Worm (Caenorhabditis elegans) whole organism, mixed stage, embryonic: ENCODE measurements around the gene Y46G5A.14.

Source experiments
- M03D4.4 ChIP-seq: sonication (generic microtip); optimal IDR thresholded peaks from 2 replicates; lab custom pipeline; 2017; ENCODE audit warnings: mild to moderate bottlenecking, missing genetic modification characterization, missing compliant biosample characterization
- bed-3 ChIP-seq: fragments of 200-800 bp; sonication (Bioruptor generic); optimal IDR thresholded peaks from 3 replicates; lab custom pipeline; 2018; ENCODE audit warnings: mild to moderate bottlenecking, missing genetic modification characterization, moderate library complexity, missing compliant biosample characterization
- blmp-1 ChIP-seq: fragments of 150-350 bp; optimal IDR thresholded peaks from 2 replicates; lab custom pipeline; 2014; ENCODE audit warnings: missing biosample characterization, missing genetic modification characterization
- ceh-39 ChIP-seq: fragments of 150-350 bp; optimal IDR thresholded peaks from 2 replicates; lab custom pipeline; 2014; ENCODE audit warnings: missing biosample characterization, missing genetic modification characterization
- ceh-43 ChIP-seq: fragments of 200-800 bp; sonication (Bioruptor generic); optimal IDR thresholded peaks from 2 replicates; lab custom pipeline; 2018; ENCODE audit warnings: mild to moderate bottlenecking, missing genetic modification characterization, moderate library complexity, missing compliant biosample characterization
- ceh-83 ChIP-seq: fragments of 200-800 bp; sonication (Bioruptor generic); optimal IDR thresholded peaks from 2 replicates; lab custom pipeline; 2018; ENCODE audit warnings: mild to moderate bottlenecking, missing genetic modification characterization, missing compliant biosample characterization
- ces-1 ChIP-seq: fragments of 150-350 bp; optimal IDR thresholded peaks from 2 replicates; lab custom pipeline; 2014; ENCODE audit warnings: missing biosample characterization, missing genetic modification reagents, missing genetic modification characterization
- cnd-1 ChIP-seq: fragments of 200-800 bp; sonication (Bioruptor generic); optimal IDR thresholded peaks from 2 replicates; lab custom pipeline; 2018; ENCODE audit warnings: mild to moderate bottlenecking, missing genetic modification characterization, missing compliant biosample characterization
- drap-1 ChIP-seq: fragments of 200-800 bp; sonication (Bioruptor generic); optimal IDR thresholded peaks from 3 replicates; lab custom pipeline; 2018; ENCODE audit warnings: mild to moderate bottlenecking, missing genetic modification characterization, missing compliant biosample characterization
- elt-1 ChIP-seq: sonication (generic microtip); optimal IDR thresholded peaks from 2 replicates; lab custom pipeline; 2017; ENCODE audit warnings: missing genetic modification characterization, mild to moderate bottlenecking, missing compliant biosample characterization, antibody characterized with exemption, moderate library complexity, borderline replicate concordance; ENCODE audit not compliant: insufficient read depth
- elt-3 ChIP-seq: fragments of 150-350 bp; optimal IDR thresholded peaks from 2 replicates; lab custom pipeline; 2014; ENCODE audit warnings: missing biosample characterization, missing genetic modification characterization
- flh-1 ChIP-seq: fragments of 200-800 bp; sonication (Bioruptor generic); optimal IDR thresholded peaks from 2 replicates; lab custom pipeline; 2018; ENCODE audit warnings: mild to moderate bottlenecking, missing genetic modification characterization, moderate library complexity, missing compliant biosample characterization
- ham-2 ChIP-seq: fragments of 200-800 bp; sonication (Bioruptor generic); optimal IDR thresholded peaks from 2 replicates; lab custom pipeline; 2018; ENCODE audit warnings: mild to moderate bottlenecking, missing genetic modification characterization, missing compliant biosample characterization
- hlh-1 ChIP-seq: fragments of 150-350 bp; optimal IDR thresholded peaks from 2 replicates; lab custom pipeline; 2014; ENCODE audit warnings: missing biosample characterization, missing genetic modification reagents, missing genetic modification characterization
- lin-13 ChIP-seq: fragments of 150-350 bp; optimal IDR thresholded peaks from 2 replicates; lab custom pipeline; 2014; ENCODE audit warnings: missing biosample characterization, missing genetic modification characterization
- lin-32 ChIP-seq: fragments of 200-800 bp; sonication (Bioruptor generic); optimal IDR thresholded peaks from 2 replicates; lab custom pipeline; 2018; ENCODE audit warnings: mild to moderate bottlenecking, missing genetic modification characterization, missing compliant biosample characterization
- lsy-2 ChIP-seq: fragments of 150-350 bp; optimal IDR thresholded peaks from 2 replicates; lab custom pipeline; 2014; ENCODE audit warnings: missing biosample characterization, missing genetic modification characterization
- mab-5 ChIP-seq: fragments of 150-350 bp; optimal IDR thresholded peaks from 2 replicates; lab custom pipeline; 2014; ENCODE audit warnings: missing biosample characterization, missing genetic modification characterization
- mep-1 ChIP-seq: fragments of 150-350 bp; optimal IDR thresholded peaks from 2 replicates; lab custom pipeline; 2017; ENCODE audit warnings: missing biosample characterization, missing genetic modification reagents, missing genetic modification characterization, inconsistent platforms
- mls-2 ChIP-seq: sonication (generic microtip); optimal IDR thresholded peaks from 2 replicates; lab custom pipeline; 2016; ENCODE audit warnings: mild to moderate bottlenecking, missing genetic modification characterization, moderate library complexity, missing compliant biosample characterization
- nhr-12 ChIP-seq: fragments of 150-350 bp; optimal IDR thresholded peaks from 2 replicates; lab custom pipeline; 2014; ENCODE audit warnings: missing biosample characterization, missing genetic modification characterization
- nhr-2 ChIP-seq: fragments of 150-350 bp; optimal IDR thresholded peaks from 2 replicates; lab custom pipeline; 2014; ENCODE audit warnings: missing biosample characterization, missing genetic modification characterization
- nhr-237 ChIP-seq: fragments of 150-350 bp; optimal IDR thresholded peaks from 2 replicates; lab custom pipeline; 2014; ENCODE audit warnings: missing biosample characterization, missing genetic modification characterization
- nhr-28 ChIP-seq: fragments of 150-350 bp; optimal IDR thresholded peaks from 2 replicates; lab custom pipeline; 2014; ENCODE audit warnings: missing biosample characterization, missing genetic modification characterization
- nhr-76 ChIP-seq: sonication (generic microtip); optimal IDR thresholded peaks from 2 replicates; lab custom pipeline; 2017; ENCODE audit warnings: missing biosample characterization, missing genetic modification characterization
- pha-4 ChIP-seq: fragments of 150-350 bp; optimal IDR thresholded peaks from 2 replicates; lab custom pipeline; 2018; ENCODE audit warnings: missing biosample characterization, missing genetic modification reagents, missing genetic modification characterization
- sem-2 ChIP-seq: fragments of 200-800 bp; sonication (Bioruptor generic); optimal IDR thresholded peaks from 2 replicates; lab custom pipeline; 2018; ENCODE audit warnings: mild to moderate bottlenecking, missing genetic modification characterization, missing compliant biosample characterization
- snpc-4 ChIP-seq: fragments of 150-350 bp; optimal IDR thresholded peaks from 2 replicates; lab custom pipeline; 2014; ENCODE audit warnings: missing biosample characterization, missing genetic modification characterization
- sptf-1 ChIP-seq: sonication (generic microtip); optimal IDR thresholded peaks from 2 replicates; lab custom pipeline; 2017; ENCODE audit warnings: mild to moderate bottlenecking, missing genetic modification characterization, moderate library complexity, missing compliant biosample characterization
- tbx-8 ChIP-seq: fragments of 200-800 bp; sonication (Bioruptor generic); optimal IDR thresholded peaks from 2 replicates; lab custom pipeline; 2018; ENCODE audit warnings: mild to moderate bottlenecking, missing genetic modification characterization, moderate library complexity, missing compliant biosample characterization
- unc-120 ChIP-seq: sonication (generic microtip); optimal IDR thresholded peaks from 2 replicates; lab custom pipeline; 2017; ENCODE audit warnings: missing genetic modification characterization, missing compliant biosample characterization; ENCODE audit not compliant: poor library complexity, severe bottlenecking
- unc-39 ChIP-seq: fragments of 150-350 bp; optimal IDR thresholded peaks from 2 replicates; lab custom pipeline; 2014; ENCODE audit warnings: missing biosample characterization, missing genetic modification characterization
- unc-62 ChIP-seq: fragments of 150-350 bp; optimal IDR thresholded peaks from 2 replicates; lab custom pipeline; 2014; ENCODE audit warnings: missing biosample characterization, missing genetic modification reagents, missing genetic modification characterization
- zip-8 ChIP-seq: fragments of 150-350 bp; optimal IDR thresholded peaks from 2 replicates; lab custom pipeline; 2014; ENCODE audit warnings: missing biosample characterization, missing genetic modification characterization
- ztf-11 ChIP-seq: fragments of 150-350 bp; optimal IDR thresholded peaks from 2 replicates; lab custom pipeline; 2014; ENCODE audit warnings: missing biosample characterization, missing genetic modification characterization

The Y46G5A.14 gene

DNA sequence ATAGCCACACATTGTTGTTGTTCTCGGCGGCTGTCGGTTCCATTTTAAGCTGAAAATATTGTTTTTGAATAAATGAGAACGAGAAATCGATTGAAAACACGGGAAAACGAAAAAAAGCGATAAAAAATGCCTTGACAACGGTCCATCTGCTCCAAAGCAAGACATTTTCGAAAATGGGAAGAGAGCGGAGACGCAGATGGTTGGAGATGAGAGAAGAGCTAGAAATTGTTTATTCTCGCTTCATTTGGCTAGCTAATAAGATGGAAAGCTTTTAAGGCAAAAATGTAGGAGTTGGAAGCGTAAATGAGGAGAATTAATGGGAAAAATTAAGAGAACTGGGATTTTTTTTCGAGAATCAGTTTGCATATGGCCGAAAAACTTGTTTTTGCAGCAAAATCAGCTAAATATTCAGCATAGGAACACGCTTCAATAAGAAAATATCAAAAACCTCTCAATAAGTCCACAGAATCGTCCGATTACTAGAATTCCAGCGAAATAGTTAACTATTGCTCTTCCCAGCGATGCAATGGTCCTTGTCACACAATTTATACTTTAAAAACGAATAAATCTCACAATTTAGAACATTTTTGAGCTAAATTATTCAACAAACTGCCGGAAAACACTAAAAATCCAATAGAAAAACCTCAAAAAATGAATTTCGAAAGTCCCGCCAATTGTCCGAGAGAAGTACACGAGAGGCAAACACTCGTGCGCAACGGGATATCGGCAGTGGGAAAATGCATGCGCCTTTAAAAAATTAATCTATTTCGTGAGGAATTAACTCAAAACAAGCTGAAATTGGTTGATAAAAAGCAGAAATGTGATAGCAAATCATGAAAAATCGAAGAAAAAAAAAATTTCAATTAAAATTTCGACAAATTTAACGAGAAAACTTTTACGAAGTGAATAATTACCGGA lies 36.0 kb upstream of the Y46G5A.14 start, which contains the start of gene pisy-1:
TSS of gene pisy-1 (minus strand) at position 51 of the 918 bp plus-strand sequence.
- no peak for TF ChIP-seq unc-62 (GFP tag; lab: Kevin White, UChicago)
- no peak for TF ChIP-seq nhr-12
- TF ChIP-seq M03D4.4 (tag; lab: Kevin White, UChicago), result no peak
- TF ChIP-seq lin-13 (tag; lab: Kevin White, UChicago), result peak; percentile 8
- no peak for TF ChIP-seq nhr-28 (tag; lab: Kevin White, UChicago)
- peak; percentile 42 for TF ChIP-seq lsy-2 (tag; lab: Kevin White, UChicago)
- TF ChIP-seq nhr-76 (tag; lab: Kevin White, UChicago), result no peak
- TF ChIP-seq mep-1 (tag; lab: Kevin White, UChicago), result peak; percentile 78
- TF ChIP-seq unc-120, result no peak
- no peak for TF ChIP-seq nhr-2 (tag; lab: Kevin White, UChicago)
- TF ChIP-seq drap-1 (GFP tag; lab: Kevin White, UChicago), result no peak
- TF ChIP-seq nhr-237, result peak; percentile 23
- no peak for TF ChIP-seq ceh-43 (GFP tag; lab: Kevin White, UChicago)
- no peak for TF ChIP-seq ceh-39 (tag; lab: Kevin White, UChicago)
- peak; percentile 1 for TF ChIP-seq hlh-1 (tag; lab: Kevin White, UChicago)
- TF ChIP-seq flh-1, result no peak
- TF ChIP-seq sem-2, result no peak
- TF ChIP-seq ces-1 (GFP tag; lab: Kevin White, UChicago), result peak; percentile 33
- TF ChIP-seq mab-5 (tag; lab: Kevin White, UChicago), result no peak
- TF ChIP-seq snpc-4 (tag; lab: Kevin White, UChicago), result no peak
- no peak for TF ChIP-seq lin-32 (GFP tag; lab: Kevin White, UChicago)
- no peak for TF ChIP-seq ztf-11 (tag; lab: Kevin White, UChicago)
- TF ChIP-seq elt-3, result no peak
- no peak for TF ChIP-seq pha-4 (tag; lab: Kevin White, UChicago)
- no peak for TF ChIP-seq blmp-1
- TF ChIP-seq cnd-1 (tag; lab: Kevin White, UChicago), result no peak
- TF ChIP-seq sptf-1 (tag; lab: Kevin White, UChicago), result no peak
- no peak for TF ChIP-seq ceh-83 (GFP tag; lab: Kevin White, UChicago)
- no peak for TF ChIP-seq tbx-8 (GFP tag; lab: Kevin White, UChicago)
- no peak for TF ChIP-seq ham-2 (GFP tag; lab: Kevin White, UChicago)
- TF ChIP-seq bed-3 (GFP tag; lab: Kevin White, UChicago), result no peak
- TF ChIP-seq elt-1 (tag; lab: Kevin White, UChicago), result no peak
- no peak for TF ChIP-seq unc-39 (tag; lab: Kevin White, UChicago)
- TF ChIP-seq mls-2, result no peak
- TF ChIP-seq zip-8 (tag; lab: Kevin White, UChicago), result no peak
- TF ChIP-seq, all 35 proteins: peak for 6

ce11 chrII:12739306-12739705 lies 35.2 kb upstream of the Y46G5A.14 start:
- no peak for TF ChIP-seq hlh-1 (tag; lab: Kevin White, UChicago)
- TF ChIP-seq nhr-2 (tag; lab: Kevin White, UChicago), result no peak
- TF ChIP-seq snpc-4 (tag; lab: Kevin White, UChicago), result no peak
- TF ChIP-seq mab-5 (tag; lab: Kevin White, UChicago), result no peak
- TF ChIP-seq unc-39 (tag; lab: Kevin White, UChicago), result no peak
- no peak for TF ChIP-seq bed-3 (GFP tag; lab: Kevin White, UChicago)
- no peak for TF ChIP-seq elt-1 (tag; lab: Kevin White, UChicago)
- no peak for TF ChIP-seq elt-3
- no peak for TF ChIP-seq ceh-39 (tag; lab: Kevin White, UChicago)
- no peak for TF ChIP-seq mls-2
- TF ChIP-seq nhr-28 (tag; lab: Kevin White, UChicago), result no peak
- no peak for TF ChIP-seq flh-1
- no peak for TF ChIP-seq lin-13 (tag; lab: Kevin White, UChicago)
- TF ChIP-seq sptf-1 (tag; lab: Kevin White, UChicago), result no peak
- TF ChIP-seq unc-120, result no peak
- no peak for TF ChIP-seq ceh-43 (GFP tag; lab: Kevin White, UChicago)
- no peak for TF ChIP-seq lin-32 (GFP tag; lab: Kevin White, UChicago)
- TF ChIP-seq nhr-76 (tag; lab: Kevin White, UChicago), result no peak
- TF ChIP-seq lsy-2 (tag; lab: Kevin White, UChicago), result no peak
- TF ChIP-seq cnd-1 (tag; lab: Kevin White, UChicago), result no peak
